Worm (Caenorhabditis elegans): ENCODE data around the gene K08H2.3.

ce11 chrX:13269586-13269985, 32.4 kb downstream of the K08H2.3 start, which contains the start of gene cyp-14A2:
- TF ChIP-seq ztf-23 (GFP tag; IDR thresholded peaks at IDR 0.05) (no peak), klf-2 (GFP tag; conservative IDR thresholded peaks at IDR 0.05) (no peak), T22C8.4 (GFP tag; IDR thresholded peaks at IDR 0.05) (no peak), med-1 (GFP tag; optimal IDR thresholded peaks at IDR 0.05; ENCODE audit: insufficient read depth) (no peak), tab-1 (GFP tag; IDR thresholded peaks at IDR 0.05) (no peak), ref-1 (GFP tag; conservative IDR thresholded peaks at IDR 0.05) (no peak), flt-1 (GFP tag; IDR thresholded peaks at IDR 0.05) (no peak), ztf-29 (GFP tag; IDR thresholded peaks at IDR 0.05) (no peak)
